Worm (Caenorhabditis elegans) whole organism, L4/young adult: ENCODE measurements around the gene C09E9.1.

Experiments
- W03F9.2 ChIP-seq: fragments of 150-350 bp; optimal IDR thresholded peaks from 2 replicates; lab custom pipeline; 2014; ENCODE audit warnings: missing biosample characterization, missing genetic modification characterization
- dao-5 ChIP-seq: sonication (generic microtip); optimal IDR thresholded peaks from 2 replicates; lab custom pipeline; 2016; ENCODE audit warnings: missing genotype, missing genetic modification characterization, moderate library complexity, missing compliant biosample characterization
- him-1 ChIP-seq: sonication (generic microtip); optimal IDR thresholded peaks from 2 replicates; lab custom pipeline; 2016; ENCODE audit warnings: missing genotype, missing genetic modification reagents, missing genetic modification characterization, missing compliant biosample characterization

ce11 chrIV:1284877-1285276 is 10.2 kb downstream of the C09E9.1 start:
- TF ChIP-seq him-1 (tag; lab: Kevin White, UChicago) (no peak), dao-5 (tag; lab: Kevin White, UChicago) (no peak), W03F9.2 (no peak)
